Worm (Caenorhabditis elegans): ENCODE data around the gene ZK1240.6.

DNA sequence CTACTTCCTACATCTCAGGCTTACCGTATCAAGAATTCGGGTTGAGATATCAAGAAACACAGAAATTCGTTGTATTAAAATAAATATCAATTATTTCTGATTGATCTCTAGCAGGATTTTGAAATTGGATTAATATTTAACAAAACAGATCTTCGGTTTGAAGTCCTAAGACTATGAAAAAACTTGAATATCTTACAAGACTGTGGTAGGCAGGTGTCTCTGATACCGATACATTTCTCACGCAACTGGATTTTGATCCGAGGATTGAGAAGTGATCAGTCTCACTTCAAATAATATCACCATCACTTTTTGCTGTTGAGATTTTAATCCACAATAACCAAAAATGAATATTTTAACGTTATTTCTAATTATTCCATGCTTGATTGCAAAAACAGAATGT, 24.0 kb upstream of the ZK1240.6 start, which contains the start of gene F43C11.4:
- no peak for TF ChIP-seq ztf-29 (GFP tag; IDR thresholded peaks at IDR 0.05)
- no peak for TF ChIP-seq tab-1 (GFP tag; IDR thresholded peaks at IDR 0.05)
- no peak for TF ChIP-seq klf-2 (GFP tag; conservative IDR thresholded peaks at IDR 0.05)
- no peak for TF ChIP-seq flt-1 (GFP tag; IDR thresholded peaks at IDR 0.05)
- TF ChIP-seq med-1 (GFP tag; optimal IDR thresholded peaks at IDR 0.05; ENCODE audit: insufficient read depth), result no peak
- no peak for TF ChIP-seq ztf-23 (GFP tag; IDR thresholded peaks at IDR 0.05)
- no peak for TF ChIP-seq T22C8.4 (GFP tag; IDR thresholded peaks at IDR 0.05)
